Worm (Caenorhabditis elegans) whole organism, early embryonic: ENCODE data around the gene C03B1.5.

Experiments
- ama-1 ChIP-seq: fragments of 150-350 bp; optimal IDR thresholded peaks from 2 replicates; lab custom pipeline; 2014
- flt-1 ChIP-seq: fragments of 200-800 bp; sonication (Bioruptor generic); IDR thresholded peaks from 2 replicates; pipeline ENCODE4 v1.3.6; 2022; ENCODE audit warnings: missing genetic modification characterization, missing compliant biosample characterization
- hnd-1 ChIP-seq: sonication (generic microtip); optimal IDR thresholded peaks from 2 replicates; lab custom pipeline; 2016; ENCODE audit warnings: missing genetic modification characterization, missing compliant biosample characterization

- TF ChIP-seq flt-1 (GFP tag; lab: Robert Waterston, UW) (no peak), ama-1 (lab: Kevin White, UChicago) (no peak), hnd-1 (tag; lab: Kevin White, UChicago) (no peak)
Measured at ce11 chrX:6391491-6391890, 36.1 kb downstream of the C03B1.5 start, which contains the start of gene igcm-2.
